Worm (Caenorhabditis elegans): ENCODE data around the gene zim-2.

ce11 chrIV:10538584-10538983 lies 16.5 kb upstream of the zim-2 start, which contains the start of gene T07G12.4:
- no peak for TF ChIP-seq unc-30 (tag; optimal IDR thresholded peaks at IDR 0.05)
- TF ChIP-seq fkh-8 (tag; optimal IDR thresholded peaks at IDR 0.05) = no peak
- TF ChIP-seq nhr-11 (tag; optimal IDR thresholded peaks at IDR 0.05) = no peak
- TF ChIP-seq nhr-90 (tag; optimal IDR thresholded peaks at IDR 0.05; ENCODE audit: poor library complexity) = no peak
- TF ChIP-seq unc-86 (tag; optimal IDR thresholded peaks at IDR 0.05) = no peak
